1 worm cellular context compared by ENCODE assay signal in the genomic region with DNA sequence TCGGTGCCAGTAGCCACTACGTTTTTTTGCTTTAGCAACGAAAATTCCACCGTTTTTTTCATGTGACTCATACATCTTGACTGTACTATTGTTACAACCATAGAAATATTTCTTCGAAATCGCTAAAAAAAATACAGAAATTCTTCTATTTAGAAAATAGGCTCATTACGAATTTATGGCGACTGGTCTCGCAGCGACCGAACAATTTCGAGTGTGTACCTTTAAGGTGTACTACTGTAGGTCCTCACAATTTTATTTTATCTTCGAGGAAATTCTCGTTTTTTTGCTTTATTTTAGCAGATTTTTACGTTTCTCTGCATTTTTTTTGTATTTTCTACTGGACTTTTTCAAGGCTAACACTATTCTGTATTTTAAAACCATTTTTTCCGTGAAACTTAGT.
TF ChIP-seq lines count a peak whose summit lies in the region.

No protein-coding gene starts in this region.

TF ChIP-seq in whole organism, young adult, 124 proteins besides CTCF, POLR2A, EP300 and RAD21 (continued from another document):
- TF ChIP-seq hlh-26 (GFP tag; conservative IDR thresholded peaks at IDR 0.05; lab: Robert Waterston, UW): no peak
- no peak for TF ChIP-seq Y53G8AR.9 (GFP tag; conservative IDR thresholded peaks at IDR 0.05; lab: Robert Waterston, UW)
- no peak for TF ChIP-seq sea-2 (GFP tag; IDR thresholded peaks at IDR 0.05; lab: Robert Waterston, UW)
